Fruit fly (Drosophila melanogaster) whole organism, embryonic: ENCODE data around the gene Targ3.

Experiments used
- C15 ChIP-seq: fragments of 200-800 bp; sonication (Bioruptor generic); IDR thresholded peaks from 3 replicates; pipeline ENCODE4 v1.3.6; 2022; ENCODE audit warnings: missing biosample characterization, missing genetic modification characterization
- CG10366 ChIP-seq: fragments of 200-800 bp; sonication (Bioruptor generic); IDR thresholded peaks from 2 replicates; pipeline ENCODE4 v1.3.6; 2022; ENCODE audit warnings: missing biosample characterization, missing genetic modification characterization
- CG11456 ChIP-seq: fragments of 200-800 bp; sonication (Bioruptor generic); IDR thresholded peaks from 3 replicates; pipeline ENCODE4 v1.3.6; 2022; ENCODE audit warnings: missing biosample characterization, missing genetic modification characterization
- CG12071 ChIP-seq: fragments of 200-800 bp; sonication (Bioruptor generic); optimal IDR thresholded peaks from 3 replicates; lab custom pipeline; 2018; ENCODE audit warnings: missing biosample characterization, mild to moderate bottlenecking, missing genetic modification characterization
- CG14050 ChIP-seq: fragments of 200-800 bp; sonication (Bioruptor generic); IDR thresholded peaks from 3 replicates; pipeline ENCODE4 v1.3.6; 2022; ENCODE audit warnings: missing biosample characterization, missing genetic modification characterization
- CG1603 ChIP-seq: fragments of 200-800 bp; sonication (Bioruptor generic); optimal IDR thresholded peaks from 2 replicates; lab custom pipeline; 2019; ENCODE audit warnings: missing biosample characterization, mild to moderate bottlenecking, missing genetic modification characterization, moderate library complexity
- CG30020 ChIP-seq: fragments of 200-800 bp; optimal IDR thresholded peaks from 2 replicates; lab custom pipeline; 2019; ENCODE audit warnings: missing biosample characterization, mild to moderate bottlenecking, missing genetic modification characterization, moderate library complexity
- CG32772 ChIP-seq: fragments of 200-800 bp; sonication (Bioruptor generic); IDR thresholded peaks from 2 replicates; pipeline ENCODE4 v1.3.6; 2022; ENCODE audit warnings: missing biosample characterization, missing genetic modification characterization
- CG33557 ChIP-seq: fragments of 200-800 bp; sonication (Bioruptor generic); optimal IDR thresholded peaks from 2 replicates; lab custom pipeline; 2019; ENCODE audit warnings: missing biosample characterization, mild to moderate bottlenecking, missing genetic modification characterization, moderate library complexity
- CG3726 ChIP-seq: fragments of 200-800 bp; sonication (Bioruptor generic); IDR thresholded peaks from 3 replicates; pipeline ENCODE4, ENCODE4 v1.3.6; 2022; ENCODE audit warnings: missing biosample characterization, missing genetic modification characterization
- CG6272 ChIP-seq: fragments of 200-800 bp; sonication (Bioruptor generic); IDR thresholded peaks from 2 replicates; pipeline ENCODE4 v1.3.6; 2022; ENCODE audit warnings: missing biosample characterization, missing genetic modification characterization
- CG6689 ChIP-seq: fragments of 200-800 bp; sonication (Bioruptor generic); IDR thresholded peaks from 2 replicates; pipeline ENCODE4 v1.3.6; 2022; ENCODE audit warnings: missing biosample characterization, missing genetic modification characterization
- CG6854 ChIP-seq: fragments of 200-800 bp; sonication (Bioruptor generic); optimal IDR thresholded peaks from 3 replicates; lab custom pipeline; 2017; ENCODE audit warnings: missing biosample characterization, mild to moderate bottlenecking, missing genetic modification characterization
- CG8281 ChIP-seq: fragments of 200-800 bp; sonication (Bioruptor generic); optimal IDR thresholded peaks from 2 replicates; lab custom pipeline; 2018; ENCODE audit warnings: missing biosample characterization, mild to moderate bottlenecking, missing genetic modification characterization, moderate library complexity
- Doc3 ChIP-seq: fragments of 200-800 bp; sonication (Bioruptor generic); IDR thresholded peaks from 3 replicates; pipeline ENCODE4 v1.3.6; 2022; ENCODE audit warnings: missing biosample characterization, missing genetic modification characterization; ENCODE audit not compliant: partially characterized antibody
- Eip74EF ChIP-seq, 2 experiments: fragments of 200-800 bp in 1 of 2; fragments of >200 bp in 1 of 2; sonication (Bioruptor generic) in 1 of 2; optimal IDR thresholded peaks; 2 replicates each; lab custom pipeline; 2017 to 2019; ENCODE audit warnings: missing biosample characterization in 2 of 2, missing genetic modification characterization in 2 of 2, mild to moderate bottlenecking in 1 of 2, moderate library complexity in 1 of 2
- Ets65A ChIP-seq: fragments of 200-800 bp; sonication (Bioruptor generic); peaks from one replicate; lab custom pipeline; 2016; ENCODE audit warnings: missing biosample characterization, missing genetic modification characterization
- Ets97D ChIP-seq: fragments of 200-800 bp; sonication (Bioruptor generic); optimal IDR thresholded peaks from 3 replicates; lab custom pipeline; 2016; ENCODE audit warnings: missing biosample characterization, missing genetic modification characterization
- HHEX ChIP-seq: fragments of 200-800 bp; sonication (Bioruptor generic); optimal IDR thresholded peaks from 3 replicates; lab custom pipeline; 2017; ENCODE audit warnings: missing biosample characterization, mild to moderate bottlenecking, missing genetic modification characterization, missing genetic modification reagents
- MESR4 ChIP-seq: fragments of 200-800 bp; sonication (Bioruptor generic); optimal IDR thresholded peaks from 2 replicates; lab custom pipeline; 2018; ENCODE audit warnings: missing biosample characterization, mild to moderate bottlenecking, missing genetic modification characterization, moderate library complexity
- MTF-1 ChIP-seq: fragments of 200-800 bp; sonication (Bioruptor generic); optimal IDR thresholded peaks from 2 replicates; lab custom pipeline; 2018; ENCODE audit warnings: missing biosample characterization, mild to moderate bottlenecking, missing genetic modification characterization, borderline replicate concordance
- Med ChIP-seq: fragments of 200-800 bp; sonication (Bioruptor generic); peaks from one replicate; lab custom pipeline; 2016; ENCODE audit warnings: missing biosample characterization, missing genetic modification characterization, mild to moderate bottlenecking, inconsistent platforms, moderate library complexity
- NC2α ChIP-seq: fragments of 200-800 bp; sonication (Bioruptor generic); optimal IDR thresholded peaks from 2 replicates; lab custom pipeline; 2016; ENCODE audit warnings: missing biosample characterization, missing genetic modification characterization
- Oli ChIP-seq: fragments of 200-800 bp; sonication (Bioruptor generic); optimal IDR thresholded peaks from 2 replicates; lab custom pipeline; 2018; ENCODE audit warnings: missing biosample characterization, mild to moderate bottlenecking, missing genetic modification characterization, moderate library complexity
- Opbp ChIP-seq: fragments of 200-800 bp; sonication (Bioruptor generic); IDR thresholded peaks from 3 replicates; pipeline ENCODE4 v1.3.6; 2022; ENCODE audit warnings: missing biosample characterization, missing genetic modification characterization; ENCODE audit not compliant: partially characterized antibody
- Optix ChIP-seq: fragments of 200-800 bp; sonication (Bioruptor generic); IDR thresholded peaks from 3 replicates; pipeline ENCODE4 v1.3.6; 2022; ENCODE audit warnings: missing biosample characterization, missing genetic modification characterization
- Ravus ChIP-seq: fragments of 200-800 bp; sonication (Bioruptor generic); IDR thresholded peaks from 2 replicates; pipeline ENCODE4 v1.3.6; 2022; ENCODE audit warnings: missing biosample characterization, missing genetic modification characterization
- Xbp1 ChIP-seq: fragments of 200-800 bp; sonication (Bioruptor generic); optimal IDR thresholded peaks from 3 replicates; lab custom pipeline; 2016; ENCODE audit warnings: missing biosample characterization, mild to moderate bottlenecking, missing genetic modification characterization
- bcd ChIP-seq: fragments of 200-800 bp; sonication (Bioruptor generic); optimal IDR thresholded peaks from 2 replicates; lab custom pipeline; 2017; ENCODE audit warnings: missing biosample characterization, mild to moderate bottlenecking, missing genetic modification characterization
- chinmo ChIP-seq: fragments of 200-800 bp; sonication (Bioruptor generic); IDR thresholded peaks from 4 replicates; pipeline ENCODE4 v1.3.6; 2022; ENCODE audit warnings: missing biosample characterization, missing genetic modification characterization; ENCODE audit not compliant: partially characterized antibody
- cwo ChIP-seq: fragments of 200-800 bp; sonication (Bioruptor generic); optimal IDR thresholded peaks from 3 replicates; lab custom pipeline; 2017; ENCODE audit warnings: missing biosample characterization, missing genetic modification characterization, mild to moderate bottlenecking, moderate library complexity, missing genetic modification reagents
- esg ChIP-seq: fragments of 200-800 bp; sonication (Bioruptor generic); conservative IDR thresholded peaks from 2 replicates; pipeline ENCODE4 v1.3.6; 2022; ENCODE audit warnings: missing biosample characterization, missing genetic modification characterization
- ftz-f1 ChIP-seq: fragments of 200-800 bp; sonication (Bioruptor generic); optimal IDR thresholded peaks from 2 replicates; lab custom pipeline; 2016; ENCODE audit warnings: missing biosample characterization, missing genetic modification characterization
- inv ChIP-seq: fragments of 200-800 bp; sonication (Bioruptor generic); IDR thresholded peaks from 2 replicates; pipeline ENCODE4 v1.3.6; 2022; ENCODE audit warnings: missing biosample characterization, missing genetic modification characterization; ENCODE audit not compliant: partially characterized antibody
- lmd ChIP-seq: fragments of 200-800 bp; sonication (Bioruptor generic); IDR thresholded peaks from 2 replicates; pipeline ENCODE4 v1.3.6; 2022; ENCODE audit warnings: missing biosample characterization, missing genetic modification characterization
- onecut ChIP-seq: fragments of 200-800 bp; sonication (Bioruptor generic); IDR thresholded peaks from 2 replicates; pipeline ENCODE4 v1.3.6; 2022; ENCODE audit warnings: missing biosample characterization, missing genetic modification characterization
- shn ChIP-seq: fragments of 200-800 bp; sonication (Bioruptor generic); optimal IDR thresholded peaks from 3 replicates; lab custom pipeline; 2016; ENCODE audit warnings: missing biosample characterization, missing genetic modification characterization
- sisA ChIP-seq: fragments of 200-800 bp; sonication (Bioruptor generic); IDR thresholded peaks from 2 replicates; pipeline ENCODE4 v1.3.6; 2022; ENCODE audit warnings: missing biosample characterization, missing genetic modification characterization
- sr ChIP-seq: fragments of 200-800 bp; sonication (Bioruptor generic); IDR thresholded peaks from 3 replicates; pipeline ENCODE4 v1.3.6; 2022; ENCODE audit warnings: missing biosample characterization, missing genetic modification characterization
- vvl ChIP-seq: fragments of 200-800 bp; sonication (Bioruptor generic); IDR thresholded peaks from 2 replicates; pipeline ENCODE4 v1.3.6; 2022; ENCODE audit warnings: missing biosample characterization, missing genetic modification characterization
- z ChIP-seq: fragments of 200-800 bp; sonication (Bioruptor generic); IDR thresholded peaks from 3 replicates; pipeline ENCODE4 v1.3.6; 2022; ENCODE audit warnings: missing biosample characterization, missing genetic modification characterization

Gene Targ3

dm6 chr3L:21216697-21217291 is 20.2 kb downstream of the Targ3 start, which contains the start of the genes Trmt112 and Ilk (continued):
- no peak for TF ChIP-seq CG8281
- TF ChIP-seq CG6854 (GFP tag; lab: Kevin White, UChicago) = no peak
- peak; percentile 81 for TF ChIP-seq inv (GFP tag; lab: Robert Waterston, UW)
- no peak for TF ChIP-seq bcd (GFP tag; lab: Kevin White, UChicago)
- no peak for TF ChIP-seq Ravus
- no peak for TF ChIP-seq CG6689 (GFP tag; lab: Robert Waterston, UW)
- TF ChIP-seq CG1603 = peak; percentile 85
- no peak for TF ChIP-seq CG30020
- peak; percentile 22 for TF ChIP-seq Xbp1

dm6 chr3L:21219160-21219559 is 22.5 kb downstream of the Targ3 start:
- peak; percentile 91 for TF ChIP-seq sr (GFP tag; lab: Robert Waterston, UW)
- no peak for TF ChIP-seq lmd (GFP tag; lab: Robert Waterston, UW)
- TF ChIP-seq Eip74EF (GFP tag; optimal IDR thresholded peaks at IDR 0.05; lab: Kevin White, UChicago) = peak in 1 of 2 experiments; percentile 50
- no peak for TF ChIP-seq C15 (GFP tag; lab: Robert Waterston, UW)
- TF ChIP-seq CG33557 = no peak
- TF ChIP-seq shn (GFP tag; lab: Kevin White, UChicago) = no peak
- no peak for TF ChIP-seq HHEX (GFP tag; lab: Kevin White, UChicago)
- peak; percentile 65 for TF ChIP-seq Med (GFP tag; lab: Kevin White, UChicago)
- peak; percentile 59 for TF ChIP-seq cwo
- TF ChIP-seq chinmo = peak; percentile 93; the same call in 3 of the 4 replicates
- peak; percentile 65 for TF ChIP-seq ftz-f1 (GFP tag; lab: Kevin White, UChicago)
- TF ChIP-seq CG12071 (GFP tag; lab: Kevin White, UChicago) = no peak
- TF ChIP-seq, all 482 proteins: peak for 6

dm6 chr3L:21220100-21220499 is 23.5 kb downstream of the Targ3 start, which contains the start of gene CG43219:
Gene CG43219 (plus strand): TSS chr3L:21220400.
- TF ChIP-seq CG6272 (GFP tag; lab: Robert Waterston, UW) (no peak), Optix (GFP tag; lab: Robert Waterston, UW) (0 out of 3 replicates have a peak, but pooled peaks have one; percentile 6), Doc3 (GFP tag; lab: Robert Waterston, UW) (no peak), Ets97D (GFP tag; lab: Kevin White, UChicago) (no peak), NC2α (no peak), Opbp (GFP tag; lab: Robert Waterston, UW) (no peak), MESR4 (GFP tag; lab: Kevin White, UChicago) (no peak), MTF-1 (no peak), esg (GFP tag; lab: Robert Waterston, UW) (no peak), CG32772 (GFP tag; lab: Robert Waterston, UW) (0 out of 2 replicates have a peak, but pooled peaks have one; percentile 7), CG3726 (0 out of 3 replicates have a peak, but pooled peaks have one; percentile 49), vvl (GFP tag; lab: Robert Waterston, UW) (no peak), CG1603 (no peak), Ets65A (GFP tag; lab: Kevin White, UChicago) (peak; percentile 28), Oli (tag; lab: Kevin White, UChicago) (no peak), CG14050 (GFP tag; lab: Robert Waterston, UW) (no peak), CG11456 (GFP tag; lab: Robert Waterston, UW) (no peak), z (GFP tag; lab: Robert Waterston, UW) (no peak), CG10366 (no peak), onecut (GFP tag; lab: Robert Waterston, UW) (no peak), ftz-f1 (GFP tag; lab: Kevin White, UChicago) (no peak), sisA (GFP tag; lab: Robert Waterston, UW) (no peak)
